Fruit fly (Drosophila melanogaster) whole organism, adult: ENCODE data around the gene GstD5.

Source experiments
- CG11617 ChIP-seq: fragments of 200-800 bp; sonication (Bioruptor generic); optimal IDR thresholded peaks from 2 replicates; lab custom pipeline; 2017; ENCODE audit warnings: mild to moderate bottlenecking, missing biosample characterization, missing genetic modification reagents, missing genetic modification characterization
- CG12768 ChIP-seq: fragments of 200-800 bp; sonication (Bioruptor generic); optimal IDR thresholded peaks from 2 replicates; lab custom pipeline; 2017; ENCODE audit warnings: missing biosample characterization, missing genetic modification characterization, mild to moderate bottlenecking, moderate library complexity, missing genetic modification reagents
- CG14711 ChIP-seq: fragments of 200-800 bp; sonication (Bioruptor generic); optimal IDR thresholded peaks from 2 replicates; lab custom pipeline; 2018; ENCODE audit warnings: missing biosample characterization, mild to moderate bottlenecking, missing genetic modification characterization, moderate library complexity
- CG1620 ChIP-seq: fragments of 200-800 bp; sonication (Bioruptor generic); optimal IDR thresholded peaks from 2 replicates; lab custom pipeline; 2016; ENCODE audit warnings: missing biosample characterization, missing genetic modification characterization
- CG33017 ChIP-seq: fragments of 200-800 bp; sonication (Bioruptor generic); optimal IDR thresholded peaks from 2 replicates; lab custom pipeline; 2018; ENCODE audit warnings: missing biosample characterization, mild to moderate bottlenecking, missing genetic modification characterization, moderate library complexity
- CG5204 ChIP-seq: fragments of 200-800 bp; sonication (Bioruptor generic); optimal IDR thresholded peaks from 2 replicates; lab custom pipeline; 2016; ENCODE audit warnings: missing biosample characterization, missing genetic modification characterization
- CG7045 ChIP-seq: fragments of 200-800 bp; sonication (Bioruptor generic); optimal IDR thresholded peaks from 2 replicates; lab custom pipeline; 2017; ENCODE audit warnings: missing biosample characterization, mild to moderate bottlenecking, missing genetic modification characterization
- CG7101 ChIP-seq: fragments of 200-800 bp; sonication (Bioruptor generic); optimal IDR thresholded peaks from 2 replicates; lab custom pipeline; 2018; ENCODE audit warnings: missing biosample characterization, mild to moderate bottlenecking, missing genetic modification characterization, moderate library complexity
- Clk ChIP-seq: fragments of 200-800 bp; sonication (Bioruptor generic); optimal IDR thresholded peaks from 2 replicates; lab custom pipeline; 2017; ENCODE audit warnings: missing biosample characterization, missing genetic modification characterization
- Crg-1 ChIP-seq: fragments of 200-800 bp; sonication (Bioruptor generic); optimal IDR thresholded peaks from 2 replicates; lab custom pipeline; 2016; ENCODE audit warnings: missing biosample characterization, missing genetic modification characterization
- Hr96 ChIP-seq: fragments of 200-800 bp; sonication (Bioruptor generic); optimal IDR thresholded peaks from 2 replicates; lab custom pipeline; 2016; ENCODE audit warnings: missing biosample characterization, missing genetic modification characterization
- Mnt ChIP-seq: fragments of 200-800 bp; sonication (Bioruptor generic); optimal IDR thresholded peaks from 2 replicates; lab custom pipeline; 2016; ENCODE audit warnings: missing biosample characterization, mild to moderate bottlenecking, missing genetic modification characterization
- bab1 ChIP-seq: fragments of 200-800 bp; sonication (Bioruptor generic); optimal IDR thresholded peaks from 3 replicates; lab custom pipeline; 2019; ENCODE audit warnings: missing biosample characterization, mild to moderate bottlenecking, missing genetic modification characterization, moderate library complexity
- cic ChIP-seq: fragments of 200-800 bp; sonication (Bioruptor generic); optimal IDR thresholded peaks from 2 replicates; lab custom pipeline; 2017; ENCODE audit warnings: missing biosample characterization, mild to moderate bottlenecking, missing genetic modification characterization, moderate library complexity
- cnc ChIP-seq, 2 experiments: fragments of >200 bp; optimal IDR thresholded peaks; 2 replicates each; lab custom pipeline; 2017
- kay ChIP-seq: fragments of 200-800 bp; sonication (Bioruptor generic); peaks from one replicate; lab custom pipeline; 2016; ENCODE audit warnings: missing biosample characterization, missing genetic modification characterization, borderline replicate concordance
- ovo ChIP-seq: fragments of 200-800 bp; sonication (Bioruptor generic); optimal IDR thresholded peaks from 2 replicates; lab custom pipeline; 2016; ENCODE audit warnings: missing biosample characterization, missing genetic modification characterization
- pad ChIP-seq: fragments of 200-800 bp; sonication (Bioruptor generic); optimal IDR thresholded peaks from 3 replicates; lab custom pipeline; 2017; ENCODE audit warnings: missing biosample characterization, missing genetic modification characterization, mild to moderate bottlenecking, moderate library complexity, missing genetic modification reagents
- tj ChIP-seq: fragments of 200-800 bp; sonication (Bioruptor generic); optimal IDR thresholded peaks from 3 replicates; lab custom pipeline; 2017; ENCODE audit warnings: missing biosample characterization, mild to moderate bottlenecking, missing genetic modification characterization, moderate library complexity
- toe ChIP-seq: fragments of 200-800 bp; sonication (Bioruptor generic); optimal IDR thresholded peaks from 2 replicates; lab custom pipeline; 2016; ENCODE audit warnings: missing biosample characterization, missing genetic modification characterization

Gene GstD5

DNA sequence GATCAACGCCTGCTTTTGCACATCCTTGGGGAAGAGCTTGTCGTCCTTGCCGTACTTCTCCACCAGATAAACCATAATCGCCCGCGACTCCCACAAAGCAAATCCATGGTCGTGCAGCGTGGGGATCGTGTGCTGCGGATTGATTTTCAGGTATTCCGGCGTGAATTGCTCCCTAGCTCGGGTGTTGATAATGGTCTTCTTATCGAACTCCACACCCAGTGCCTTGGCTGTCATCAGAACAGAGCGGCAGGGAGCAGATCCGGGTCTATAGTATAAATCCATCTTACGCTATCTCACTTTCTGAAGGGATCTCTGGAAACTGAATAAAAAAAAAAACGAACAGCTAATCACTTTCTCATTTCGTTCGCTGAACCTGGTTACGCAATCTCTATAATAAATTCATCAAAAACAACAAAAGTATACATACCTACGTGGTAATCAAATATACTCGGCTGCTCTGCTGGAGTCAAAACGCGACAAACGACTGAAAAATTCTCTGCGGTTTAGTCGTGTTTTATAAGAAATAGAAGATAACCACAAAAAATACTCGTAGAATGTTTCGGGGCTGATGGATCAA is 10.2 kb upstream of the GstD5 start, which contains the start of gene GstD10:
Gene GstD10, minus strand, starts transcription at position 472 of the 577 bp plus-strand sequence.
- TF ChIP-seq Hr96 (no peak), CG12768 (GFP tag; lab: Kevin White, UChicago) (no peak), cnc (optimal IDR thresholded peaks at IDR 0.05; lab: Kevin White, UChicago) (no peak), CG5204 (GFP tag; lab: Kevin White, UChicago) (no peak), pad (no peak), CG33017 (tag; lab: Kevin White, UChicago) (no peak), toe (no peak), kay (GFP tag; lab: Kevin White, UChicago) (no peak), Mnt (GFP tag; lab: Kevin White, UChicago) (no peak), bab1 (no peak)

DNA sequence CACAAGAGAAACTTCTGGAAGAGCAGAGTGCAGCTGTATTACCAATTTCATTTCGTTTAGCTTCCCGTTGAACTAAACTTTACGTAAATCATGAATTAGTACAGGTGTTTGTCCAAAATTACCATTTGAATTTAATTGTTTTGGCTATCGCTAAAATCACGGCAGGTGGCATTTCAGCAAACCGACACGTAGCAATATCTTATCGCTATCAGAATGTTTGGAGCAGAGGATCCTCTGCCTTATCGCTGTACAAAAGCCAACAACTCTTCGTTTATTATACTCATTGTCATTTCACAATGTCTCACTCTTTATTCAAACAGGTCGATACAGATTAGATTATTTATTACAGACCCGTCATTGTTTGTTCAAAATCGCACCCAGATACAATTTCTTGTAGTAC is 9.6 kb upstream of the GstD5 start:
- TF ChIP-seq CG7045 (GFP tag; lab: Kevin White, UChicago) (no peak), Mnt (GFP tag; lab: Kevin White, UChicago) (no peak), tj (GFP tag; lab: Kevin White, UChicago) (no peak), cic (GFP tag; lab: Kevin White, UChicago) (peak; percentile 26), CG7101 (tag; lab: Kevin White, UChicago) (no peak), kay (GFP tag; lab: Kevin White, UChicago) (peak; percentile 8)

DNA sequence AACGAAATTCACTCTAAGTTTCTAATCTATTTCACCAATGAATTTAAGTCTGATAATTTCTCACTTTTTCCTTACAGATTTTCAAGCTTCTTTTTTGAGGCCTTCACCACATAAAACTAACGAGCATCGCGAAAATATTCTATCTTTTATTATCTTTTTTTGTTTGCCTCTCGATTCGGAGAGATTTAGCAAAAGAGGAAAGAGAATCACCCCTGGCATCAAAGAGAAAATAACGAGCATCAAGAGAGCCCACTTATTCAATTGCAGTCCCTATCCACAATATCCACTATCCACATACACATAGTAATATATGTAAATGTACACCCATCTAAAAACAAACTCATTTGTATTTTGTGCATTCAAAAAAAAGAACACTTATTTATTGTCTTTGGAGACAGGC is 8.1 kb upstream of the GstD5 start, which contains the start of gene GstD9:
Gene GstD9, minus strand, starts transcription at position 101 of the 400 bp plus-strand sequence.
- TF ChIP-seq Mnt (GFP tag; lab: Kevin White, UChicago) (no peak), ovo (GFP tag; lab: Kevin White, UChicago) (no peak), CG7045 (GFP tag; lab: Kevin White, UChicago) (no peak), Crg-1 (no peak), CG12768 (GFP tag; lab: Kevin White, UChicago) (no peak), pad (no peak), CG1620 (GFP tag; lab: Kevin White, UChicago) (no peak), Clk (no peak), kay (GFP tag; lab: Kevin White, UChicago) (no peak), CG7101 (tag; lab: Kevin White, UChicago) (no peak), Hr96 (no peak), cic (GFP tag; lab: Kevin White, UChicago) (no peak), CG5204 (GFP tag; lab: Kevin White, UChicago) (no peak), CG33017 (tag; lab: Kevin White, UChicago) (no peak), CG14711 (tag; lab: Kevin White, UChicago) (no peak), toe (no peak), CG11617 (no peak), bab1 (no peak), tj (GFP tag; lab: Kevin White, UChicago) (no peak)

DNA sequence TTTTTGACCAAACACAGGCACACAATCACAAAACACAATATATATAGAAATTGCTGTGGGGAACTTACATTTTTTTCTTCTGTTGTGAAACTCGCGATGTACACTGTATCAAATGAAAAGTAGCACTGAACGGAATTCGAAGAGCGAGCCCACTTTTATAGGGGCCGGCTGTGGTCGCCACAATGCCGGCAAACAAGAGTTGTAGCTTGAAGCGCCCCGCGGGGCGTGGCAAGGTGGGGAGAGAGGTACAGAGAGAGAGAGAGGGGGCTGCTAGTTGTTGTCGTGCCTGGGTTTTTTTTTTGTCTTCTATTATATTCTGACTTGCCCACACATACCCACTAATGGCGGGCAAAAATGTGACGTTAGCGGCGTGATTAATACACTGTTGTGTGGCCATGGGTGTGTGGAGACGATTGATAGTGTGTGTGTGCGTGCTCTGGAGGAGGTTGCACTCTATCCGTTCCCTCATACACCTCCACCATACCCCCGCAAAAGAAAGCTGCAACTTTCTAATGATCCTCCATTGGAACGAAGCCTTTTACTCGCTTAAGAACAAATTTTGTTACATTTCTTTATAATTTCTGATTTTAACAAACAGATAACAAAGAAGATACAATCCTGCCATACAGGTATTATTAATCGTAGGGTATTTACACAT is 6.3 kb upstream of the GstD5 start, which contains the start of gene GstD1:
Gene GstD1, minus strand, starts transcription at position 134 of the 658 bp plus-strand sequence.
- TF ChIP-seq cnc (optimal IDR thresholded peaks at IDR 0.05; lab: Kevin White, UChicago) (peak in 1 of 2 experiments; percentile 85), CG12768 (GFP tag; lab: Kevin White, UChicago) (peak; percentile 92), CG7045 (GFP tag; lab: Kevin White, UChicago) (peak; percentile 60), CG7101 (tag; lab: Kevin White, UChicago) (peak; percentile 56), bab1 (peak; percentile 80), tj (GFP tag; lab: Kevin White, UChicago) (peak; percentile 67), ovo (GFP tag; lab: Kevin White, UChicago) (peak; percentile 89), CG14711 (tag; lab: Kevin White, UChicago) (peak; percentile 13), CG5204 (GFP tag; lab: Kevin White, UChicago) (peak; percentile 54), Crg-1 (no peak), Hr96 (peak; percentile 48), CG1620 (GFP tag; lab: Kevin White, UChicago) (peak; percentile 69), toe (peak; percentile 81), Clk (peak; percentile 92), CG33017 (tag; lab: Kevin White, UChicago) (peak; percentile 23), pad (peak; percentile 49), CG11617 (peak; percentile 69), kay (GFP tag; lab: Kevin White, UChicago) (peak; percentile 97), cic (GFP tag; lab: Kevin White, UChicago) (peak; percentile 97), Mnt (GFP tag; lab: Kevin White, UChicago) (peak; percentile 90)

DNA sequence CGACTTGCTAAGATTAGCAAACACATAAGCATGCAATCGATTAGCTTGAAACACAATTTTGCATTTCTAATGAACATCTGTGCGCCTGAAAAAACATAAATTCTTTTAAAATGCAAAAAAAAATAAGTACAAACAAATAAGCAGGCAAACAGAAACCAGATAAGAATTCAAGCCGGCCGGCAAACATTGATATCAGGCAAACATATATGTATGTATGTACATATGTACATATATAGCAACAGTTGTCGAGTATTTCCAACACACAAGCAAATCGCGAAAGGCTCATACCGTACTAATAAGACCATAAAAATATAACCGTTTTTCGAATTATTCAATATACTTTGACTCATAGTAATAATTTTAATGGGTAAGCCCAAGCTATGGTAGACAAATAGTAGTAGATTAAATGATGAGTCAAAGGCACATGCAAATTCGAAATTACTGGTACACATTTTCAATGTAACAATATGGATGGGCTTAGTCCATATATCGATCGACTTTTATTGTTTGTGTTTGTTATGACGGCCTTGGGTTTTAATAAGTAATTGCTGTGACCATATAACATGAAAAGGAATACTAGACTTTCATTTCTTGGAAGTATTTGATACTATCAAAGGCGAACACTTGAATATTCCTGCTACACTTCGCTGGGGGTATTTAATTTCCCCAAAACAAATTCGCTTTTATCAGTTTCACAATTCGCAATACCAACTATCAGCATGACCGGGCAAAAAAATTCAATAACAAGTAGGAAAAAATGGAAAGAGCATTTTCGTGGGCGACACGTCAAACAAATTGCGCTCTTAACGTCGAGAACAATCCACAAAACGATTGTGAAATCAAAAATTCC is 5.5 kb upstream of the GstD5 start:
- peak; percentile 8 for TF ChIP-seq CG5204 (GFP tag; lab: Kevin White, UChicago)
- TF ChIP-seq CG12768 (GFP tag; lab: Kevin White, UChicago): no peak
- peak; percentile 12 for TF ChIP-seq CG14711 (tag; lab: Kevin White, UChicago)
- TF ChIP-seq bab1: no peak
- TF ChIP-seq cic (GFP tag; lab: Kevin White, UChicago): no peak
- peak; percentile 91 to 97 for TF ChIP-seq cnc (optimal IDR thresholded peaks at IDR 0.05; lab: Kevin White, UChicago)
- TF ChIP-seq kay (GFP tag; lab: Kevin White, UChicago): peak; percentile 90
- TF ChIP-seq Crg-1: no peak
